Fruit fly (Drosophila melanogaster): ENCODE measurements around the gene CG13055.

DNA sequence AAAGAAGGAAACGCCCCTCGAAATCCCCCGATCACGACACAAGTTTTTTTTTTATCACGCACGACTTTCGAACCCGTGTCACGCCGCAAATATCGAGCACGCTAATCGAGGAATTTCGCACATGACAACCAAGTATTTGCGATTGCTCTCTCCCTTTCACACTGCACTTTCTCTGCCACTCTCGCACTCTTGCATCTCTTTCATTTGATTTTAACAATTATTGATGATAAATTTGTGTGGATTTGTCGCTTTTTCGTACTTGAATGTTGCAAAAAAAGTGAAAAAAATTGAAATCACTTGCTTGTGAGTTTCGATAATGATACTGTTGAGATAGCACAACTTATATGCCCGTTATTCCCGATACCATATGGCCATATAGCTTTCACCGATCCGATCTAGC is 35.0 kb downstream of the CG13055 start, which contains the start of gene CG13073:
- TF ChIP-seq toe (GFP tag; optimal IDR thresholded peaks at IDR 0.05) (no peak), bab1 (GFP tag; optimal IDR thresholded peaks at IDR 0.05) (no peak), cnc (optimal IDR thresholded peaks at IDR 0.05) (no peak), CG33017 (tag; optimal IDR thresholded peaks at IDR 0.05) (no peak), kay (GFP tag; ENCODE audit: borderline replicate concordance) (no peak), CG14711 (tag; optimal IDR thresholded peaks at IDR 0.05) (no peak), ovo (GFP tag; optimal IDR thresholded peaks at IDR 0.05) (no peak), CG11617 (GFP tag; optimal IDR thresholded peaks at IDR 0.05) (no peak)
